Fruit fly (Drosophila melanogaster) whole organism, embryonic: ENCODE data around the gene spg.

ENCODE experiments used
- BEAF-32 ChIP-seq: fragments of 200-800 bp; sonication (Bioruptor generic); optimal IDR thresholded peaks from 3 replicates; lab custom pipeline; 2017; ENCODE audit warnings: missing biosample characterization, missing genetic modification characterization, mild to moderate bottlenecking, moderate library complexity, missing genetic modification reagents
- Bgb ChIP-seq: fragments of 200-800 bp; sonication (Bioruptor generic); IDR thresholded peaks from 2 replicates; pipeline ENCODE4 v1.3.6; 2022; ENCODE audit warnings: missing biosample characterization, missing genetic modification characterization; ENCODE audit not compliant: partially characterized antibody
- CG10543 ChIP-seq: fragments of 200-800 bp; sonication (Bioruptor generic); optimal IDR thresholded peaks from 3 replicates; lab custom pipeline; 2017; ENCODE audit warnings: missing biosample characterization, mild to moderate bottlenecking, missing genetic modification characterization, moderate library complexity
- CG12744 ChIP-seq: fragments of 200-800 bp; sonication (Bioruptor generic); optimal IDR thresholded peaks from 2 replicates; lab custom pipeline; 2016; ENCODE audit warnings: missing biosample characterization, missing genetic modification characterization
- CG15601 ChIP-seq: fragments of 200-800 bp; sonication (Bioruptor generic); optimal IDR thresholded peaks from 3 replicates; lab custom pipeline; 2019; ENCODE audit warnings: missing biosample characterization, mild to moderate bottlenecking, missing genetic modification characterization, moderate library complexity
- CG16779 ChIP-seq: fragments of 200-800 bp; sonication (Bioruptor generic); IDR thresholded peaks from 2 replicates; pipeline ENCODE4 v1.3.6; 2022; ENCODE audit warnings: missing biosample characterization, missing genetic modification characterization
- CG18011 ChIP-seq: fragments of 200-800 bp; sonication (Bioruptor generic); optimal IDR thresholded peaks from 2 replicates; lab custom pipeline; 2017; ENCODE audit warnings: missing biosample characterization, missing genetic modification characterization, mild to moderate bottlenecking, moderate library complexity, missing genotype
- CG2120 ChIP-seq: fragments of 200-800 bp; sonication (Bioruptor generic); optimal IDR thresholded peaks from 3 replicates; lab custom pipeline; 2016; ENCODE audit warnings: missing biosample characterization, missing genetic modification characterization
- CG2712 ChIP-seq: fragments of 200-800 bp; optimal IDR thresholded peaks from 3 replicates; lab custom pipeline; 2019; ENCODE audit warnings: missing biosample characterization, mild to moderate bottlenecking, missing genetic modification characterization, moderate library complexity
- CG31388 ChIP-seq: fragments of 200-800 bp; sonication (Bioruptor generic); optimal IDR thresholded peaks from 2 replicates; lab custom pipeline; 2016; ENCODE audit warnings: missing biosample characterization, missing genetic modification characterization
- CG31441 ChIP-seq: fragments of 200-800 bp; sonication (Bioruptor generic); IDR thresholded peaks from 2 replicates; pipeline ENCODE4 v1.3.6; 2022; ENCODE audit warnings: missing biosample characterization, missing genetic modification characterization
- CG33557 ChIP-seq: fragments of 200-800 bp; sonication (Bioruptor generic); optimal IDR thresholded peaks from 2 replicates; lab custom pipeline; 2019; ENCODE audit warnings: missing biosample characterization, mild to moderate bottlenecking, missing genetic modification characterization, moderate library complexity
- CG3838 ChIP-seq: fragments of 200-800 bp; sonication (Bioruptor generic); optimal IDR thresholded peaks from 3 replicates; lab custom pipeline; 2016; ENCODE audit warnings: missing biosample characterization, missing genetic modification characterization
- CG9817 ChIP-seq: fragments of 200-800 bp; sonication (Bioruptor generic); optimal IDR thresholded peaks from 2 replicates; lab custom pipeline; 2018; ENCODE audit warnings: missing biosample characterization, mild to moderate bottlenecking, missing genetic modification characterization, moderate library complexity
- Camta ChIP-seq: fragments of 200-800 bp; sonication (Bioruptor generic); optimal IDR thresholded peaks from 2 replicates; lab custom pipeline; 2016; ENCODE audit warnings: missing biosample characterization, missing genetic modification characterization
- CrebB ChIP-seq: fragments of 200-800 bp; sonication (Bioruptor generic); optimal IDR thresholded peaks from 3 replicates; lab custom pipeline; 2018; ENCODE audit warnings: missing biosample characterization, mild to moderate bottlenecking, missing genetic modification characterization
- Doc2 ChIP-seq: fragments of 200-800 bp; sonication (Bioruptor generic); IDR thresholded peaks from 2 replicates; pipeline ENCODE4 v1.3.6; 2022; ENCODE audit warnings: missing biosample characterization, missing genetic modification characterization
- Ets97D ChIP-seq: fragments of 200-800 bp; sonication (Bioruptor generic); optimal IDR thresholded peaks from 3 replicates; lab custom pipeline; 2016; ENCODE audit warnings: missing biosample characterization, missing genetic modification characterization
- GATAe ChIP-seq: fragments of 200-800 bp; sonication (Bioruptor generic); conservative IDR thresholded peaks from 2 replicates; pipeline ENCODE4 v1.3.6; 2022; ENCODE audit warnings: missing biosample characterization, missing genetic modification characterization
- Meics ChIP-seq: fragments of 200-800 bp; sonication (Bioruptor generic); optimal IDR thresholded peaks from 2 replicates; lab custom pipeline; 2017; ENCODE audit warnings: missing biosample characterization, mild to moderate bottlenecking, missing genetic modification characterization
- NFAT ChIP-seq: fragments of 200-800 bp; sonication (Bioruptor generic); IDR thresholded peaks from 2 replicates; pipeline ENCODE4 v1.3.6; 2022; ENCODE audit warnings: missing biosample characterization, missing genetic modification characterization
- Nf-YC ChIP-seq: fragments of 200-800 bp; optimal IDR thresholded peaks from 3 replicates; lab custom pipeline; 2019; ENCODE audit warnings: missing biosample characterization, mild to moderate bottlenecking, missing genetic modification characterization, moderate library complexity
- Poxn ChIP-seq: fragments of 200-800 bp; sonication (Bioruptor generic); IDR thresholded peaks from 2 replicates; pipeline ENCODE4 v1.3.6; 2022; ENCODE audit warnings: missing biosample characterization, missing genetic modification characterization
- Sox100B ChIP-seq: fragments of 200-800 bp; sonication (Bioruptor generic); optimal IDR thresholded peaks from 3 replicates; lab custom pipeline; 2018; ENCODE audit warnings: missing biosample characterization, mild to moderate bottlenecking, missing genetic modification characterization
- Sox102F ChIP-seq: fragments of 200-800 bp; sonication (Bioruptor generic); optimal IDR thresholded peaks from 2 replicates; lab custom pipeline; 2018; ENCODE audit warnings: missing biosample characterization, mild to moderate bottlenecking, missing genetic modification characterization, moderate library complexity
- TFAM ChIP-seq: fragments of 200-800 bp; sonication (Bioruptor generic); optimal IDR thresholded peaks from 2 replicates; lab custom pipeline; 2017; ENCODE audit warnings: missing biosample characterization, missing genetic modification characterization, inconsistent platforms
- Xrp1 ChIP-seq: fragments of 200-800 bp; sonication (Bioruptor generic); IDR thresholded peaks from 2 replicates; pipeline ENCODE4 v1.3.6; 2022; ENCODE audit warnings: missing biosample characterization, missing genetic modification characterization
- al ChIP-seq: fragments of 200-800 bp; sonication (Bioruptor generic); IDR thresholded peaks from 2 replicates; pipeline ENCODE4 v1.3.6; 2022; ENCODE audit warnings: missing biosample characterization, missing genetic modification characterization
- bbx ChIP-seq: fragments of 200-800 bp; sonication (Bioruptor generic); IDR thresholded peaks from 2 replicates; pipeline ENCODE4 v1.3.6; 2022; ENCODE audit warnings: missing biosample characterization, missing genetic modification characterization; ENCODE audit not compliant: partially characterized antibody
- bcd ChIP-seq: fragments of 200-800 bp; sonication (Bioruptor generic); optimal IDR thresholded peaks from 2 replicates; lab custom pipeline; 2017; ENCODE audit warnings: missing biosample characterization, mild to moderate bottlenecking, missing genetic modification characterization
- crc ChIP-seq: fragments of 200-800 bp; sonication (Bioruptor generic); optimal IDR thresholded peaks from 2 replicates; lab custom pipeline; 2016; ENCODE audit warnings: missing biosample characterization, missing genetic modification characterization
- croc ChIP-seq: fragments of 200-800 bp; sonication (Bioruptor generic); conservative IDR thresholded peaks from 3 replicates; pipeline ENCODE4 v1.3.6; 2022; ENCODE audit warnings: missing biosample characterization, missing genetic modification characterization
- disco-r ChIP-seq: fragments of 200-800 bp; sonication (Bioruptor generic); optimal IDR thresholded peaks from 2 replicates; lab custom pipeline; 2016; ENCODE audit warnings: missing biosample characterization, missing genetic modification characterization
- fd102C ChIP-seq: fragments of 200-800 bp; sonication (Bioruptor generic); optimal IDR thresholded peaks from 2 replicates; lab custom pipeline; 2018; ENCODE audit warnings: missing biosample characterization, mild to moderate bottlenecking, missing genetic modification characterization, moderate library complexity
- fd96Cb ChIP-seq: fragments of 200-800 bp; sonication (Bioruptor generic); optimal IDR thresholded peaks from 2 replicates; lab custom pipeline; 2018; ENCODE audit warnings: missing biosample characterization, mild to moderate bottlenecking, missing genetic modification characterization, moderate library complexity
- ham ChIP-seq: fragments of 200-800 bp; sonication (Bioruptor generic); IDR thresholded peaks from 2 replicates; pipeline ENCODE4 v1.3.6; 2022; ENCODE audit warnings: missing biosample characterization, missing genetic modification characterization
- hbn ChIP-seq: fragments of 200-800 bp; sonication (Bioruptor generic); IDR thresholded peaks from 2 replicates; pipeline ENCODE4 v1.3.6; 2022; ENCODE audit warnings: missing biosample characterization, missing genetic modification characterization; ENCODE audit not compliant: partially characterized antibody
- her ChIP-seq: fragments of 200-800 bp; sonication (Bioruptor generic); optimal IDR thresholded peaks from 2 replicates; lab custom pipeline; 2016; ENCODE audit warnings: missing biosample characterization, missing genetic modification characterization
- insv ChIP-seq, 2 experiments: fragments of 200-800 bp; sonication (Bioruptor generic); optimal IDR thresholded peaks; 3 replicates each; lab custom pipeline; 2016 to 2018; ENCODE audit warnings: missing biosample characterization in 2 of 2, missing genetic modification characterization in 2 of 2
- lmd ChIP-seq: fragments of 200-800 bp; sonication (Bioruptor generic); IDR thresholded peaks from 2 replicates; pipeline ENCODE4 v1.3.6; 2022; ENCODE audit warnings: missing biosample characterization, missing genetic modification characterization
- pita ChIP-seq: fragments of 200-800 bp; sonication (Bioruptor generic); optimal IDR thresholded peaks from 2 replicates; lab custom pipeline; 2017; ENCODE audit warnings: missing biosample characterization, mild to moderate bottlenecking, missing genetic modification characterization
- pros ChIP-seq: fragments of 200-800 bp; sonication (Bioruptor generic); optimal IDR thresholded peaks from 3 replicates; lab custom pipeline; 2019; ENCODE audit warnings: missing biosample characterization, mild to moderate bottlenecking, missing genetic modification characterization, moderate library complexity
- sd ChIP-seq: fragments of 200-800 bp; sonication (Bioruptor generic); optimal IDR thresholded peaks from 3 replicates; lab custom pipeline; 2018; ENCODE audit warnings: missing biosample characterization, mild to moderate bottlenecking, missing genetic modification characterization, moderate library complexity
- sima ChIP-seq: fragments of 200-800 bp; sonication (Bioruptor generic); optimal IDR thresholded peaks from 2 replicates; lab custom pipeline; 2016; ENCODE audit warnings: missing biosample characterization, missing genetic modification characterization
- stwl ChIP-seq: fragments of 200-800 bp; sonication (Bioruptor generic); optimal IDR thresholded peaks from 3 replicates; lab custom pipeline; 2018; ENCODE audit warnings: missing biosample characterization, mild to moderate bottlenecking, missing genetic modification characterization, moderate library complexity
- toy ChIP-seq: fragments of 200-800 bp; sonication (Bioruptor generic); IDR thresholded peaks from 2 replicates; pipeline ENCODE4 v1.3.6; 2022; ENCODE audit warnings: missing biosample characterization, missing genetic modification characterization
- twi ChIP-seq: fragments of 200-800 bp; optimal IDR thresholded peaks from 2 replicates; lab custom pipeline; 2019; ENCODE audit warnings: missing biosample characterization, mild to moderate bottlenecking, missing genetic modification characterization, moderate library complexity
- wdn ChIP-seq: fragments of 200-800 bp; sonication (Bioruptor generic); IDR thresholded peaks from 2 replicates; pipeline ENCODE4 v1.3.6; 2022; ENCODE audit warnings: missing biosample characterization, missing genetic modification characterization
- zen ChIP-seq: fragments of 200-800 bp; sonication (Bioruptor generic); optimal IDR thresholded peaks from 3 replicates; lab custom pipeline; 2018; ENCODE audit warnings: missing biosample characterization, mild to moderate bottlenecking, missing genetic modification characterization, moderate library complexity

The spg gene

DNA sequence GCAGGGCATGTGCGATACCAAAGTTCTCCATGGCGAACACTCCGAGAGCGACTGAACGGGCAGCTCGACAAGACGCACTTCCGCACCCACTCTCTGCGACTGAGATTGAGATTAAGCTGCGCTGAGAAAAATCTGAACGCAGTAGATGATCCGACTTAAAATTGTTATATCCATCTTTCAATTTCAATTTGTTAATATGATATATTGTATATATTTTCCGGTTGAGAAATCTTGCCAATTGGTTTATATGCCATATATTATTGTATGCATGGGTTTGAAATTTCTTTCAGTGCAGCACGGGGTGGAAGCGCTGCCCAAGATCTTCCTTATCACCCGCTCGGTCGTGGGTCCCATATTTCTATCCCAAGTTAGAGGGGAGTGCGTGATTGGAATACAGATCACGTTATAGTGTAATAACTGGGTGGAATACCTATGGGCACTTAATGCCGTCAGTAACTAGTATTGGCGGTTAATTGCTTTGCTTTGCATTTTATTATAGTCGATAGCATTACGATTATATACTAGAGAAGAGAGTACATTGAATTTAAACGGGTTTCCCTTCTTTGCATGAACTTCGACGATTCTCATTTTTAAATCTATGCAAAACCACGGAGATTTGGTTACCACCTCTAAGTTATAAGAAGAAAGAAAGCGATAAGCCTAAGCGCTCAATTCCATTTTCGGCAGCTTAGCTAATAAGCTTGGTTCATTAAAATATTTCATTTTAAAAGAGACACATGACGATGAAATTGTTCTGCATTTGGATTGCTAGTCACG, 35.2 kb downstream of the spg start, which contains the start of the genes Nepl19 and Nepl20 (continued):
- TF ChIP-seq Xrp1 (GFP tag; lab: Robert Waterston, UW), result peak; percentile 91
- peak; percentile 66 for TF ChIP-seq CG9817 (tag; lab: Kevin White, UChicago)
- no peak for TF ChIP-seq her (GFP tag; lab: Kevin White, UChicago)
- peak; percentile 56 for TF ChIP-seq CrebB (tag; lab: Kevin White, UChicago)
- peak; percentile 82 for TF ChIP-seq CG31441
- peak; percentile 7 for TF ChIP-seq Ets97D (GFP tag; lab: Kevin White, UChicago)
- TF ChIP-seq ham, result no peak
- TF ChIP-seq Bgb (GFP tag; lab: Robert Waterston, UW), result no peak
- TF ChIP-seq CG2712 (tag; lab: Kevin White, UChicago), result peak; percentile 87
- TF ChIP-seq wdn, result peak; percentile 74
- TF ChIP-seq crc (GFP tag; lab: Kevin White, UChicago), result peak; percentile 11
- TF ChIP-seq CG2120 (GFP tag; lab: Kevin White, UChicago), result peak; percentile 87
- TF ChIP-seq pros (GFP tag; lab: Kevin White, UChicago), result no peak
- TF ChIP-seq sd (tag; lab: Kevin White, UChicago), result no peak
- TF ChIP-seq pita, result no peak
- peak; percentile 41; the same call in 1 of the 2 replicates for TF ChIP-seq toy
- peak; percentile 40 for TF ChIP-seq Camta (GFP tag; lab: Kevin White, UChicago)
- TF ChIP-seq twi, result peak; percentile 50
- peak; percentile 62; the same call in 1 of the 2 replicates for TF ChIP-seq CG16779 (GFP tag; lab: Robert Waterston, UW)
- peak; percentile 44; the same call in 1 of the 2 replicates for TF ChIP-seq Doc2 (GFP tag; lab: Robert Waterston, UW)
- TF ChIP-seq NFAT (GFP tag; lab: Robert Waterston, UW), result peak; percentile 46; the same call in 1 of the 2 replicates
- TF ChIP-seq bbx, result no peak
- TF ChIP-seq BEAF-32 (GFP tag; lab: Kevin White, UChicago), result peak; percentile 52
- peak; percentile 83 for TF ChIP-seq bcd
- TF ChIP-seq Poxn, result no peak
- TF ChIP-seq fd102C (GFP tag; lab: Kevin White, UChicago), result no peak
- TF ChIP-seq Sox102F (GFP tag; lab: Kevin White, UChicago), result peak; percentile 79
- TF ChIP-seq CG33557 (GFP tag; lab: Kevin White, UChicago), result peak; percentile 23
- TF ChIP-seq lmd (GFP tag; lab: Robert Waterston, UW), result peak; percentile 86
- no peak for TF ChIP-seq hbn (GFP tag; lab: Robert Waterston, UW)
- peak; percentile 64 for TF ChIP-seq CG10543 (GFP tag; lab: Kevin White, UChicago)
- TF ChIP-seq CG3838 (GFP tag; lab: Kevin White, UChicago), result peak; percentile 19
- no peak for TF ChIP-seq Nf-YC (tag; lab: Kevin White, UChicago)
- TF ChIP-seq al (GFP tag; lab: Robert Waterston, UW), result peak; percentile 49; the same call in 1 of the 2 replicates
- no peak for TF ChIP-seq insv (GFP tag; optimal IDR thresholded peaks at IDR 0.05; lab: Kevin White, UChicago)
- TF ChIP-seq sima (GFP tag; lab: Kevin White, UChicago), result no peak
- TF ChIP-seq CG18011 (GFP tag; lab: Kevin White, UChicago), result no peak
- peak; percentile 43 for TF ChIP-seq CG31388 (GFP tag; lab: Kevin White, UChicago)
- TF ChIP-seq zen (tag; lab: Kevin White, UChicago), result peak; percentile 60
- TF ChIP-seq GATAe, result peak; percentile 30; the same call in 1 of the 2 replicates
- TF ChIP-seq croc (GFP tag; lab: Robert Waterston, UW), result peak; percentile 72
- peak; percentile 58 for TF ChIP-seq Sox100B (GFP tag; lab: Kevin White, UChicago)
- peak; percentile 77 for TF ChIP-seq fd96Cb (tag; lab: Kevin White, UChicago)
- TF ChIP-seq Meics (GFP tag; lab: Kevin White, UChicago), result peak; percentile 86
- no peak for TF ChIP-seq CG12744 (GFP tag; lab: Kevin White, UChicago)
- no peak for TF ChIP-seq CG15601 (tag; lab: Kevin White, UChicago)
- TF ChIP-seq stwl, result no peak
- no peak for TF ChIP-seq TFAM
- TF ChIP-seq disco-r (GFP tag; lab: Kevin White, UChicago), result peak; percentile 4
